Worm (Caenorhabditis elegans) whole organism, late embryonic: ENCODE results near the gene B0034.2.

ENCODE experiments used
- T23F11.4 ChIP-seq: fragments of 200-800 bp; sonication (Bioruptor generic); optimal IDR thresholded peaks from 2 replicates; lab custom pipeline; 2018; ENCODE audit warnings: mild to moderate bottlenecking, missing genetic modification characterization, missing compliant biosample characterization
- ama-1 ChIP-seq: fragments of 150-350 bp; optimal IDR thresholded peaks from 2 replicates; lab custom pipeline; 2014
- gmeb-2 ChIP-seq: sonication (generic microtip); optimal IDR thresholded peaks from 2 replicates; lab custom pipeline; 2016; ENCODE audit warnings: missing genetic modification characterization, inconsistent platforms, missing compliant biosample characterization
- nhr-11 ChIP-seq: fragments of 150-350 bp; optimal IDR thresholded peaks from 2 replicates; lab custom pipeline; 2014; ENCODE audit warnings: missing biosample characterization, missing genetic modification characterization

ce11 chrII:5930095-5930653 lies 14.0 kb downstream of the B0034.2 start:
- TF ChIP-seq gmeb-2 (tag; lab: Kevin White, UChicago) = no peak
- no peak for TF ChIP-seq ama-1 (lab: Kevin White, UChicago)
- no peak for TF ChIP-seq nhr-11 (tag; lab: Kevin White, UChicago)
- no peak for TF ChIP-seq T23F11.4 (GFP tag; lab: Kevin White, UChicago)
